Fruit fly (Drosophila melanogaster): ENCODE results near the gene CG3552.

The CG3552 gene

dm6 chr3L:9410754-9411423 lies 45.2 kb upstream of the CG3552 start, which contains the start of the genes CG4022 and Cpsf5 (continued):
- TF ChIP-seq Bgb (GFP tag; IDR thresholded peaks at IDR 0.05; ENCODE audit: partially characterized antibody): peak; percentile 23; the same call in 1 of the 2 replicates
- peak; percentile 74 for TF ChIP-seq CG13123 (GFP tag; optimal IDR thresholded peaks at IDR 0.05)
- peak; percentile 19; the same call in 1 of the 3 replicates for TF ChIP-seq CG6175 (GFP tag; IDR thresholded peaks at IDR 0.05)
- peak; percentile 73 for TF ChIP-seq CG11695 (GFP tag; IDR thresholded peaks at IDR 0.05)
- TF ChIP-seq CG4328 (GFP tag; optimal IDR thresholded peaks at IDR 0.05): peak; percentile 78
- no peak for TF ChIP-seq hth (optimal IDR thresholded peaks at IDR 0.05)
- no peak for TF ChIP-seq ftz-f1 (GFP tag; optimal IDR thresholded peaks at IDR 0.05)
- TF ChIP-seq CG11247 (GFP tag; IDR thresholded peaks at IDR 0.05): peak; percentile 70
- TF ChIP-seq so (GFP tag; IDR thresholded peaks at IDR 0.05): peak; percentile 85; the same call in 2 of the 3 replicates
- TF ChIP-seq Dbx (GFP tag; IDR thresholded peaks at IDR 0.05): peak; percentile 93
- peak; percentile 56 for TF ChIP-seq ap (GFP tag; IDR thresholded peaks at IDR 0.05)
- TF ChIP-seq CG17829 (tag; optimal IDR thresholded peaks at IDR 0.05): peak; percentile 91
- peak; percentile 53 for TF ChIP-seq CG6683 (GFP tag; optimal IDR thresholded peaks at IDR 0.05)
- peak; percentile 54 for TF ChIP-seq vfl (GFP tag; optimal IDR thresholded peaks at IDR 0.05)
- TF ChIP-seq dpn (GFP tag; optimal IDR thresholded peaks at IDR 0.05): peak; percentile 66 to 85
- peak; percentile 50; the same call in 1 of the 2 replicates for TF ChIP-seq chm (GFP tag; IDR thresholded peaks at IDR 0.05)
- TF ChIP-seq CG8388 (GFP tag; optimal IDR thresholded peaks at IDR 0.05): peak; percentile 78
- peak; percentile 58 for TF ChIP-seq cwo (GFP tag; optimal IDR thresholded peaks at IDR 0.05)
- TF ChIP-seq CG7556 (GFP tag; optimal IDR thresholded peaks at IDR 0.05): peak; percentile 78
- peak; percentile 67 for TF ChIP-seq Spps (tag; optimal IDR thresholded peaks at IDR 0.05)
- TF ChIP-seq tin (GFP tag; optimal IDR thresholded peaks at IDR 0.05): peak; percentile 81
- peak; percentile 85 for TF ChIP-seq Atf6 (GFP tag; IDR thresholded peaks at IDR 0.05)
- TF ChIP-seq hbn (GFP tag; IDR thresholded peaks at IDR 0.05; ENCODE audit: partially characterized antibody): no peak
- peak; percentile 13 for TF ChIP-seq CG31365 (tag; optimal IDR thresholded peaks at IDR 0.05)
- TF ChIP-seq Vsx1 (GFP tag; optimal IDR thresholded peaks at IDR 0.05): no peak
- no peak for TF ChIP-seq CG7963 (GFP tag; IDR thresholded peaks at IDR 0.05; ENCODE audit: partially characterized antibody)
- no peak for TF ChIP-seq CG3726 (GFP tag; IDR thresholded peaks at IDR 0.05)

- no peak for TF ChIP-seq Max (GFP tag; optimal IDR thresholded peaks at IDR 0.05)
Observed at dm6 chr3L:9417288-9417687, 38.8 kb upstream of the CG3552 start, which contains the start of gene CG3982. TSS of gene CG3982 (minus strand) at chr3L:9417388.

- TF ChIP-seq Neu2 (GFP tag; optimal IDR thresholded peaks at IDR 0.05; ENCODE audit: borderline replicate concordance) (no peak), CG7271 (tag; optimal IDR thresholded peaks at IDR 0.05) (no peak), CrebB (tag; optimal IDR thresholded peaks at IDR 0.05) (no peak), CoRest (tag; optimal IDR thresholded peaks at IDR 0.05) (no peak), rib (GFP tag; IDR thresholded peaks at IDR 0.05) (no peak), ash1 (GFP tag; optimal IDR thresholded peaks at IDR 0.05) (no peak), pzg (GFP tag; optimal IDR thresholded peaks at IDR 0.05) (no peak), bigmax (GFP tag; optimal IDR thresholded peaks at IDR 0.05) (no peak), MESR4 (GFP tag; optimal IDR thresholded peaks at IDR 0.05) (no peak), insv (GFP tag; optimal IDR thresholded peaks at IDR 0.05) (no peak), sens-2 (GFP tag; IDR thresholded peaks at IDR 0.05) (0 out of 2 replicates have a peak, but pooled peaks have one; percentile 4), ase (GFP tag; IDR thresholded peaks at IDR 0.05) (0 out of 3 replicates have a peak, but pooled peaks have one; percentile 10), sens (GFP tag) (no peak), HLH3B (GFP tag; IDR thresholded peaks at IDR 0.05) (0 out of 2 replicates have a peak, but pooled peaks have one; percentile 6), bowl (GFP tag; IDR thresholded peaks at IDR 0.05) (no peak), abd-A (tag; optimal IDR thresholded peaks at IDR 0.05) (no peak), CG10366 (GFP tag; IDR thresholded peaks at IDR 0.05) (peak; percentile 54), row (GFP tag; IDR thresholded peaks at IDR 0.05) (0 out of 3 replicates have a peak, but pooled peaks have one; percentile 23), prd (optimal IDR thresholded peaks at IDR 0.05) (no peak), prd (GFP tag; IDR thresholded peaks at IDR 0.05) (peak; percentile 33; the same call in 1 of the 3 replicates), CG11085 (GFP tag; IDR thresholded peaks at IDR 0.05) (no peak)
Observed at dm6 chr3L:9419328-9419727, 36.8 kb upstream of the CG3552 start.

All from whole organism, embryonic.